Fruit fly (Drosophila melanogaster) whole organism, embryonic: Measurements from ENCODE around the gene LanB1.

Experiments used
- CG10274 ChIP-seq: fragments of 200-800 bp; sonication (Bioruptor generic); optimal IDR thresholded peaks from 3 replicates; lab custom pipeline; 2017; ENCODE audit warnings: missing biosample characterization, mild to moderate bottlenecking, missing genetic modification characterization
- CG10979 ChIP-seq: fragments of 200-800 bp; sonication (Bioruptor generic); optimal IDR thresholded peaks from 2 replicates; lab custom pipeline; 2018; ENCODE audit warnings: missing biosample characterization, mild to moderate bottlenecking, missing genetic modification characterization, moderate library complexity
- CG11247 ChIP-seq: fragments of 200-800 bp; sonication (Bioruptor generic); IDR thresholded peaks from 2 replicates; pipeline ENCODE4 v1.3.6; 2022; ENCODE audit warnings: missing biosample characterization, missing genetic modification characterization
- CG11456 ChIP-seq: fragments of 200-800 bp; sonication (Bioruptor generic); IDR thresholded peaks from 3 replicates; pipeline ENCODE4 v1.3.6; 2022; ENCODE audit warnings: missing biosample characterization, missing genetic modification characterization
- CG11560 ChIP-seq: fragments of 200-800 bp; sonication (Bioruptor generic); IDR thresholded peaks from 3 replicates; pipeline ENCODE4 v1.3.6; 2022; ENCODE audit warnings: missing biosample characterization, missing genetic modification characterization
- CG12236 ChIP-seq: fragments of 200-800 bp; sonication (Bioruptor generic); optimal IDR thresholded peaks from 2 replicates; lab custom pipeline; 2016; ENCODE audit warnings: missing biosample characterization, missing genetic modification characterization
- CG12942 ChIP-seq: fragments of 200-800 bp; sonication (Bioruptor generic); optimal IDR thresholded peaks from 3 replicates; lab custom pipeline; 2016; ENCODE audit warnings: missing biosample characterization, missing genetic modification characterization
- CG13123 ChIP-seq: fragments of 200-800 bp; sonication (Bioruptor generic); optimal IDR thresholded peaks from 2 replicates; lab custom pipeline; 2016; ENCODE audit warnings: missing biosample characterization, missing genetic modification characterization
- CG13287 ChIP-seq: fragments of 200-800 bp; sonication (Bioruptor generic); IDR thresholded peaks from 2 replicates; pipeline ENCODE4 v1.3.6; 2022; ENCODE audit warnings: missing biosample characterization, missing genetic modification characterization; ENCODE audit not compliant: partially characterized antibody
- CG13894 ChIP-seq: fragments of 200-800 bp; sonication (Bioruptor generic); optimal IDR thresholded peaks from 3 replicates; lab custom pipeline; 2018; ENCODE audit warnings: missing biosample characterization, mild to moderate bottlenecking, missing genetic modification characterization, moderate library complexity
- CG14710 ChIP-seq: fragments of 200-800 bp; sonication (Bioruptor generic); optimal IDR thresholded peaks from 3 replicates; lab custom pipeline; 2019; ENCODE audit warnings: missing biosample characterization, mild to moderate bottlenecking, missing genetic modification characterization, moderate library complexity
- CG1647 ChIP-seq: fragments of 200-800 bp; sonication (Bioruptor generic); optimal IDR thresholded peaks from 3 replicates; lab custom pipeline; 2016; ENCODE audit warnings: missing biosample characterization, missing genetic modification characterization
- CG17328 ChIP-seq: fragments of 200-800 bp; sonication (Bioruptor generic); IDR thresholded peaks from 2 replicates; pipeline ENCODE4 v1.3.6; 2022; ENCODE audit warnings: missing biosample characterization, missing genetic modification characterization
- CG17359 ChIP-seq: fragments of 200-800 bp; sonication (Bioruptor generic); optimal IDR thresholded peaks from 3 replicates; lab custom pipeline; 2018; ENCODE audit warnings: missing biosample characterization, mild to moderate bottlenecking, missing genetic modification characterization, moderate library complexity
- CG1792 ChIP-seq: fragments of 200-800 bp; sonication (Bioruptor generic); optimal IDR thresholded peaks from 2 replicates; lab custom pipeline; 2016; ENCODE audit warnings: missing biosample characterization, missing genetic modification characterization
- CG18262 ChIP-seq: fragments of 200-800 bp; optimal IDR thresholded peaks from 3 replicates; lab custom pipeline; 2019; ENCODE audit warnings: missing biosample characterization, mild to moderate bottlenecking, missing genetic modification characterization, moderate library complexity
- CG18599 ChIP-seq: fragments of 200-800 bp; sonication (Bioruptor generic); optimal IDR thresholded peaks from 3 replicates; lab custom pipeline; 2017; ENCODE audit warnings: missing biosample characterization, missing genetic modification characterization, mild to moderate bottlenecking, moderate library complexity, missing genetic modification reagents
- CG34422 ChIP-seq: fragments of 200-800 bp; sonication (Bioruptor generic); IDR thresholded peaks from 3 replicates; pipeline ENCODE4 v1.3.6; 2022; ENCODE audit warnings: missing biosample characterization, missing genetic modification characterization
- CG4404 ChIP-seq: fragments of 200-800 bp; sonication (Bioruptor generic); IDR thresholded peaks from 2 replicates; pipeline ENCODE4 v1.3.6; 2022; ENCODE audit warnings: missing biosample characterization, missing genetic modification characterization
- CG8089 ChIP-seq: fragments of 200-800 bp; sonication (Bioruptor generic); optimal IDR thresholded peaks from 3 replicates; lab custom pipeline; 2016; ENCODE audit warnings: missing biosample characterization, missing genetic modification characterization
- CG8359 ChIP-seq: fragments of 200-800 bp; sonication (Bioruptor generic); optimal IDR thresholded peaks from 2 replicates; lab custom pipeline; 2017; ENCODE audit warnings: missing biosample characterization, mild to moderate bottlenecking, missing genetic modification characterization, borderline replicate concordance
- CG8924 ChIP-seq: fragments of 200-800 bp; optimal IDR thresholded peaks from 3 replicates; lab custom pipeline; 2019; ENCODE audit warnings: missing biosample characterization, mild to moderate bottlenecking, missing genetic modification characterization, moderate library complexity
- CTCF ChIP-seq: fragments of 200-800 bp; sonication (Bioruptor generic); optimal IDR thresholded peaks from 2 replicates; lab custom pipeline; 2017; ENCODE audit warnings: missing biosample characterization, mild to moderate bottlenecking, missing genetic modification characterization, moderate library complexity
- Chrac-16 ChIP-seq: fragments of 200-800 bp; sonication (Bioruptor generic); optimal IDR thresholded peaks from 3 replicates; lab custom pipeline; 2016; ENCODE audit warnings: missing biosample characterization, missing genetic modification characterization
- Dad ChIP-seq: fragments of 200-800 bp; sonication (Bioruptor generic); optimal IDR thresholded peaks from 3 replicates; lab custom pipeline; 2016; ENCODE audit warnings: missing biosample characterization, missing genetic modification characterization
- H2.0 ChIP-seq: fragments of 200-800 bp; sonication (Bioruptor generic); IDR thresholded peaks from 2 replicates; pipeline ENCODE4 v1.3.6; 2022; ENCODE audit warnings: missing biosample characterization, missing genetic modification characterization
- Hsf ChIP-seq: fragments of 200-800 bp; sonication (Bioruptor generic); optimal IDR thresholded peaks from 3 replicates; lab custom pipeline; 2016; ENCODE audit warnings: missing biosample characterization, missing genetic modification characterization
- MESR4 ChIP-seq: fragments of 200-800 bp; sonication (Bioruptor generic); optimal IDR thresholded peaks from 2 replicates; lab custom pipeline; 2018; ENCODE audit warnings: missing biosample characterization, mild to moderate bottlenecking, missing genetic modification characterization, moderate library complexity
- Myb ChIP-seq: fragments of 200-800 bp; sonication (Bioruptor generic); optimal IDR thresholded peaks from 2 replicates; lab custom pipeline; 2016; ENCODE audit warnings: missing biosample characterization, missing genetic modification characterization
- NC2α ChIP-seq: fragments of 200-800 bp; sonication (Bioruptor generic); optimal IDR thresholded peaks from 2 replicates; lab custom pipeline; 2016; ENCODE audit warnings: missing biosample characterization, missing genetic modification characterization
- NfI ChIP-seq: fragments of 200-800 bp; sonication (Bioruptor generic); optimal IDR thresholded peaks from 3 replicates; lab custom pipeline; 2018; ENCODE audit warnings: missing biosample characterization, mild to moderate bottlenecking, missing genetic modification characterization, moderate library complexity
- Oaz ChIP-seq: fragments of 200-800 bp; sonication (Bioruptor generic); IDR thresholded peaks from 2 replicates; pipeline ENCODE4 v1.3.6; 2022; ENCODE audit warnings: missing biosample characterization, missing genetic modification characterization
- Opbp ChIP-seq: fragments of 200-800 bp; sonication (Bioruptor generic); IDR thresholded peaks from 3 replicates; pipeline ENCODE4 v1.3.6; 2022; ENCODE audit warnings: missing biosample characterization, missing genetic modification characterization; ENCODE audit not compliant: partially characterized antibody
- PHDP ChIP-seq: fragments of 200-800 bp; sonication (Bioruptor generic); optimal IDR thresholded peaks from 3 replicates; lab custom pipeline; 2018; ENCODE audit warnings: missing biosample characterization, mild to moderate bottlenecking, missing genetic modification characterization, moderate library complexity
- Rfx ChIP-seq: fragments of 200-800 bp; sonication (Bioruptor generic); IDR thresholded peaks from 2 replicates; pipeline ENCODE4 v1.3.6; 2022; ENCODE audit warnings: missing biosample characterization, missing genetic modification characterization
- Vsx1 ChIP-seq: fragments of 200-800 bp; sonication (Bioruptor generic); optimal IDR thresholded peaks from 2 replicates; lab custom pipeline; 2017; ENCODE audit warnings: missing biosample characterization, mild to moderate bottlenecking, missing genetic modification characterization, missing genetic modification reagents
- amos ChIP-seq: fragments of 200-800 bp; sonication (Bioruptor generic); IDR thresholded peaks from 2 replicates; pipeline ENCODE4 v1.3.6; 2022; ENCODE audit warnings: missing biosample characterization, missing genetic modification characterization; ENCODE audit not compliant: partially characterized antibody
- ash1 ChIP-seq: fragments of 200-800 bp; sonication (Bioruptor generic); optimal IDR thresholded peaks from 2 replicates; lab custom pipeline; 2018; ENCODE audit warnings: missing biosample characterization, mild to moderate bottlenecking, missing genetic modification characterization
- btn ChIP-seq: fragments of 200-800 bp; sonication (Bioruptor generic); optimal IDR thresholded peaks from 2 replicates; lab custom pipeline; 2016; ENCODE audit warnings: missing biosample characterization, missing genetic modification characterization
- crp ChIP-seq, 2 experiments: fragments of 200-800 bp; sonication (Bioruptor generic); optimal IDR thresholded peaks; 2 replicates in 1 of 2; 3 replicates in 1 of 2; lab custom pipeline; 2017; ENCODE audit warnings: missing biosample characterization in 2 of 2, missing genetic modification characterization in 2 of 2, mild to moderate bottlenecking in 1 of 2, moderate library complexity in 1 of 2
- da ChIP-seq: fragments of 200-800 bp; sonication (Bioruptor generic); optimal IDR thresholded peaks from 2 replicates; lab custom pipeline; 2016; ENCODE audit warnings: missing biosample characterization, missing genetic modification characterization
- dimm ChIP-seq: fragments of 200-800 bp; sonication (Bioruptor generic); IDR thresholded peaks from 2 replicates; pipeline ENCODE4 v1.3.6; 2022; ENCODE audit warnings: missing biosample characterization, missing genetic modification characterization
- gem ChIP-seq: fragments of 200-800 bp; sonication (Bioruptor generic); optimal IDR thresholded peaks from 2 replicates; lab custom pipeline; 2019; ENCODE audit warnings: missing biosample characterization, mild to moderate bottlenecking, missing genetic modification characterization, moderate library complexity
- knrl ChIP-seq: fragments of 200-800 bp; sonication (Bioruptor generic); IDR thresholded peaks from 3 replicates; pipeline ENCODE4 v1.3.6; 2022; ENCODE audit warnings: missing biosample characterization, missing genetic modification characterization; ENCODE audit not compliant: partially characterized antibody
- maf-S ChIP-seq: fragments of 200-800 bp; sonication (Bioruptor generic); optimal IDR thresholded peaks from 2 replicates; lab custom pipeline; 2016; ENCODE audit warnings: missing biosample characterization, missing genetic modification characterization
- nom ChIP-seq: fragments of 200-800 bp; sonication (Bioruptor generic); optimal IDR thresholded peaks from 2 replicates; lab custom pipeline; 2017; ENCODE audit warnings: missing biosample characterization, missing genetic modification characterization, mild to moderate bottlenecking, moderate library complexity, missing genetic modification reagents
- pros ChIP-seq: fragments of 200-800 bp; sonication (Bioruptor generic); optimal IDR thresholded peaks from 3 replicates; lab custom pipeline; 2019; ENCODE audit warnings: missing biosample characterization, mild to moderate bottlenecking, missing genetic modification characterization, moderate library complexity
- sens-2 ChIP-seq: fragments of 200-800 bp; sonication (Bioruptor generic); IDR thresholded peaks from 2 replicates; pipeline ENCODE4 v1.3.6; 2022; ENCODE audit warnings: missing biosample characterization, missing genetic modification characterization
- so ChIP-seq: fragments of 200-800 bp; sonication (Bioruptor generic); IDR thresholded peaks from 3 replicates; pipeline ENCODE4 v1.3.6; 2022; ENCODE audit warnings: missing biosample characterization, missing genetic modification characterization
- sob ChIP-seq: fragments of 200-800 bp; sonication (Bioruptor generic); IDR thresholded peaks from 2 replicates; pipeline ENCODE4 v1.3.6; 2022; ENCODE audit warnings: missing biosample characterization, missing genetic modification characterization
- twi ChIP-seq: fragments of 200-800 bp; optimal IDR thresholded peaks from 2 replicates; lab custom pipeline; 2019; ENCODE audit warnings: missing biosample characterization, mild to moderate bottlenecking, missing genetic modification characterization, moderate library complexity
- yki ChIP-seq: fragments of >200 bp; optimal IDR thresholded peaks from 3 replicates; lab custom pipeline; 2018

Gene LanB1

DNA sequence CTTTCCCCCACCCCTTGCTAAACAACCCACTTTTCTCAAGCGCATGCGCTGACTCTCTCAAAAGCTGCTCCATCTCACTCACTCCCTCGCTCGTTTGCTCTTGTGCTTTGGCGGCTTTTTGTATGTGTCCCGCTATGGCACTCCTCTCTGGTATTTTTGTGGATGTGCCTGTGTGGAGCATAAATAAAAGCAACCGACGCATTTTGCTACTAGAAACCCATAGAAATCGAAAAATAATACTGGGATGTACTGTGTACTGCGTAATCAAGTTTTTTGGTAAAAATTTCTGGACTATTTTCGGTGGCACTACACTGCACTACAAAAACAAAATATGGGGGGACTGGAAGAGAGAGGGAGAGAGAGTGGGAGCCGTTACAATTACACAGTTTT lies 1.5 kb upstream of the LanB1 start (continued):
- TF ChIP-seq dimm (GFP tag; lab: Robert Waterston, UW) (no peak), CG10274 (GFP tag; lab: Kevin White, UChicago) (no peak), pros (GFP tag; lab: Kevin White, UChicago) (peak; percentile 49), crp (GFP tag; optimal IDR thresholded peaks at IDR 0.05; lab: Kevin White, UChicago) (no peak), CG8359 (no peak), ash1 (peak; percentile 28), CG4404 (GFP tag; lab: Robert Waterston, UW) (no peak), CG12942 (GFP tag; lab: Kevin White, UChicago) (no peak), CG17328 (GFP tag; lab: Robert Waterston, UW) (no peak), Hsf (GFP tag; lab: Kevin White, UChicago) (no peak), maf-S (GFP tag; lab: Kevin White, UChicago) (no peak), Chrac-16 (GFP tag; lab: Kevin White, UChicago) (no peak), sens-2 (GFP tag; lab: Robert Waterston, UW) (no peak), CG1792 (no peak), Rfx (GFP tag; lab: Robert Waterston, UW) (peak; percentile 45; the same call in 1 of the 2 replicates), CG34422 (peak; percentile 77; the same call in 1 of the 3 replicates), so (GFP tag; lab: Robert Waterston, UW) (no peak), twi (tag; lab: Kevin White, UChicago) (no peak), MESR4 (peak; percentile 18), CG18599 (peak; percentile 57), CG13123 (GFP tag; lab: Kevin White, UChicago) (no peak), CG11456 (GFP tag; lab: Robert Waterston, UW) (no peak), NfI (no peak), btn (GFP tag; lab: Kevin White, UChicago) (no peak), NC2α (GFP tag; lab: Kevin White, UChicago) (no peak), Dad (GFP tag; lab: Kevin White, UChicago) (no peak), sob (GFP tag; lab: Robert Waterston, UW) (0 out of 2 replicates have a peak, but pooled peaks have one; percentile 25), CG8924 (peak; percentile 11), Opbp (peak; percentile 32; the same call in 1 of the 3 replicates), Myb (peak; percentile 39), CG10979 (tag; lab: Kevin White, UChicago) (no peak), CG11560 (no peak), CG17359 (tag; lab: Kevin White, UChicago) (no peak), H2.0 (GFP tag; lab: Robert Waterston, UW) (no peak), knrl (GFP tag; lab: Robert Waterston, UW) (no peak), yki (peak; percentile 28), CG11247 (no peak), PHDP (tag; lab: Kevin White, UChicago) (no peak), amos (GFP tag; lab: Robert Waterston, UW) (no peak; the same call in 1 of the 2 replicates), CG13894 (peak; percentile 61), CG14710 (tag; lab: Kevin White, UChicago) (no peak), CG1647 (GFP tag; lab: Kevin White, UChicago) (no peak), Oaz (GFP tag; lab: Robert Waterston, UW) (no peak), CTCF (GFP tag; lab: Kevin White, UChicago) (no peak), gem (tag; lab: Kevin White, UChicago) (no peak), CG18262 (tag; lab: Kevin White, UChicago) (no peak), CG13287 (GFP tag; lab: Robert Waterston, UW) (peak; percentile 58; the same call in 1 of the 2 replicates), CG12236 (GFP tag; lab: Kevin White, UChicago) (no peak), da (GFP tag; lab: Kevin White, UChicago) (no peak), nom (GFP tag; lab: Kevin White, UChicago) (peak; percentile 56), CG8089 (GFP tag; lab: Kevin White, UChicago) (no peak), Vsx1 (GFP tag; lab: Kevin White, UChicago) (no peak)
